Fruit fly (Drosophila melanogaster): Measurements from ENCODE around the gene CG17129.

Gene CG17129

DNA sequence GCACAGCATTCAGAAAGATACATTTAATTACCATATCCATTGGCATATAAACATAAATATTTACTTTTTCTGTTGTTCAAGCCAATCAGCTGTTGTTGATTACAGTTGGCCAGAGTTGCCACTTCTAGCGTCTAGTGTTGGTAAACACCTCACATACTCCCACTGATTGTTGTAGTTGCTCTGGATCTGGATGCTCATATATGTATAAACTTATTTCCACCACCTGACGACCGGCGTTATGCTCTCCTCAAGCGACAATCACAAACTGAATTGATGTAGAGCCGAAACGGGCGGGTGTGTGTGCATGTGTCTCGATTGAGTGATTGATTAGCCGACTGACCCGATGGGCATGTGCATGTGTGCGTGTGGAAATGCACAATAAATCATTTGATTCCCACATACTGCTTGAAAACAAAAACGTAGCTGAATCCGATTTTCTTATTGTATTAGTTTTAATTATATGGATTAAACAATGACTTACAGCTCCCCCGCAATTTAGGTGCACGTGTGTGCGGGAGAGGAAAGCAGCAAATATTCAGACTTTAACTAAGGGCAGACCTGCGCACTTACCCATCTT lies 1.8 kb upstream of the CG17129 start (continued):
- TF ChIP-seq CG17186 (GFP tag; optimal IDR thresholded peaks at IDR 0.05): peak; percentile 18
- TF ChIP-seq gsb (GFP tag; IDR thresholded peaks at IDR 0.05): no peak
- TF ChIP-seq CG2199 (GFP tag; IDR thresholded peaks at IDR 0.05): peak; percentile 81; the same call in 1 of the 3 replicates
- peak; percentile 72 for TF ChIP-seq ci (GFP tag; IDR thresholded peaks at IDR 0.05)
- TF ChIP-seq HmgZ (tag; optimal IDR thresholded peaks at IDR 0.05): peak; percentile 68
- TF ChIP-seq da (GFP tag; optimal IDR thresholded peaks at IDR 0.05): peak; percentile 7
- TF ChIP-seq Hmx (GFP tag; optimal IDR thresholded peaks at IDR 0.05): no peak
- TF ChIP-seq Meics (GFP tag; optimal IDR thresholded peaks at IDR 0.05): peak; percentile 38
- TF ChIP-seq CG4854 (GFP tag; optimal IDR thresholded peaks at IDR 0.05): peak; percentile 31
- peak; percentile 4 for TF ChIP-seq Sry-β (GFP tag; optimal IDR thresholded peaks at IDR 0.05)
- no peak for TF ChIP-seq crc (GFP tag; optimal IDR thresholded peaks at IDR 0.05)
- no peak for TF ChIP-seq CG11093 (GFP tag; IDR thresholded peaks at IDR 0.05)
- TF ChIP-seq CG17802 (tag; optimal IDR thresholded peaks at IDR 0.05): peak; percentile 30
- TF ChIP-seq ttk (GFP tag; IDR thresholded peaks at IDR 0.05): no peak
- peak; percentile 27 for TF ChIP-seq CG17328 (GFP tag; IDR thresholded peaks at IDR 0.05)
- no peak for TF ChIP-seq hkb (optimal IDR thresholded peaks at IDR 0.05)
- TF ChIP-seq hkb (GFP tag; IDR thresholded peaks at IDR 0.05): peak; percentile 39; the same call in 1 of the 2 replicates
- TF ChIP-seq D19A (tag; optimal IDR thresholded peaks at IDR 0.05): peak; percentile 7
- peak; percentile 23 for TF ChIP-seq fd102C (GFP tag; optimal IDR thresholded peaks at IDR 0.05)
- TF ChIP-seq CG32772 (GFP tag; IDR thresholded peaks at IDR 0.05): no peak
- TF ChIP-seq ERR (GFP tag; optimal IDR thresholded peaks at IDR 0.05): peak; percentile 8
- TF ChIP-seq CG15269 (tag; optimal IDR thresholded peaks at IDR 0.05): peak; percentile 4
- TF ChIP-seq tin (GFP tag; optimal IDR thresholded peaks at IDR 0.05): peak; percentile 44
- TF ChIP-seq Tbp (GFP tag; optimal IDR thresholded peaks at IDR 0.05): no peak
- TF ChIP-seq Ptx1 (GFP tag; IDR thresholded peaks at IDR 0.05): no peak
- no peak for TF ChIP-seq jigr1 (GFP tag; IDR thresholded peaks at IDR 0.05)
- TF ChIP-seq zfh2 (GFP tag; optimal IDR thresholded peaks at IDR 0.05): peak; percentile 40
- TF ChIP-seq CG12104 (GFP tag; optimal IDR thresholded peaks at IDR 0.05): peak; percentile 27
- peak; percentile 58; the same call in 1 of the 2 replicates for TF ChIP-seq CG14014 (GFP tag; IDR thresholded peaks at IDR 0.05)
- peak; percentile 35 for TF ChIP-seq CG17385 (GFP tag; optimal IDR thresholded peaks at IDR 0.05)
- TF ChIP-seq so (GFP tag; IDR thresholded peaks at IDR 0.05): peak; percentile 40; the same call in 1 of the 3 replicates
- no peak for TF ChIP-seq wor (GFP tag; IDR thresholded peaks at IDR 0.05)
- TF ChIP-seq Dip3 (GFP tag; optimal IDR thresholded peaks at IDR 0.05): peak; percentile 29
- TF ChIP-seq mirr (GFP tag; optimal IDR thresholded peaks at IDR 0.05): peak; percentile 62
- TF ChIP-seq Hmr (GFP tag; optimal IDR thresholded peaks at IDR 0.05): peak; percentile 47
- peak; percentile 8 for TF ChIP-seq ftz-f1 (GFP tag; optimal IDR thresholded peaks at IDR 0.05)
- TF ChIP-seq CG3281 (GFP tag; optimal IDR thresholded peaks at IDR 0.05): peak; percentile 46
- no peak for TF ChIP-seq CG11560 (tag; IDR thresholded peaks at IDR 0.05)
- no peak for TF ChIP-seq gt (GFP tag; IDR thresholded peaks at IDR 0.05)
- TF ChIP-seq CG5180 (GFP tag; optimal IDR thresholded peaks at IDR 0.05): no peak
- TF ChIP-seq GATAe (GFP tag; conservative IDR thresholded peaks at IDR 0.05): no peak
- peak; percentile 42 for TF ChIP-seq chn (GFP tag; optimal IDR thresholded peaks at IDR 0.05)
- TF ChIP-seq CG12071 (GFP tag; optimal IDR thresholded peaks at IDR 0.05): peak; percentile 44
- peak; percentile 17; the same call in 1 of the 3 replicates for TF ChIP-seq Dbx (GFP tag; IDR thresholded peaks at IDR 0.05)
- peak; percentile 36 for TF ChIP-seq CG15601 (tag; optimal IDR thresholded peaks at IDR 0.05)
- peak; percentile 6 for TF ChIP-seq eyg (GFP tag; optimal IDR thresholded peaks at IDR 0.05)
- TF ChIP-seq Bdp1 (GFP tag; optimal IDR thresholded peaks at IDR 0.05): no peak
- TF ChIP-seq Neu2 (GFP tag; optimal IDR thresholded peaks at IDR 0.05; ENCODE audit: borderline replicate concordance): no peak
- peak; percentile 75 for TF ChIP-seq CG13894 (tag; optimal IDR thresholded peaks at IDR 0.05)
- no peak for TF ChIP-seq schlank (tag; optimal IDR thresholded peaks at IDR 0.05)
- TF ChIP-seq ham (GFP tag; IDR thresholded peaks at IDR 0.05): no peak
- TF ChIP-seq repo (GFP tag; optimal IDR thresholded peaks at IDR 0.05): no peak
